Fruit fly (Drosophila melanogaster): ENCODE data around the gene eyg.
A peak's percentile ranks its signal among the peaks of the same experiment; 100 is the strongest.

The eyg gene

dm6 chr3L:12414189-12414964 is 53.4 kb downstream of the eyg start, which contains the start of gene SCaMC (continued):
- TF ChIP-seq ewg (GFP tag; optimal IDR thresholded peaks at IDR 0.05), result peak; percentile 31
- TF ChIP-seq Trl (optimal IDR thresholded peaks at IDR 0.05), result no peak
- no peak for TF ChIP-seq Trl (GFP tag; optimal IDR thresholded peaks at IDR 0.05)
- TF ChIP-seq CG9609 (GFP tag; optimal IDR thresholded peaks at IDR 0.05), result no peak
- 0 out of 2 replicates have a peak, but pooled peaks have one; percentile 24 for TF ChIP-seq chm (GFP tag; IDR thresholded peaks at IDR 0.05)
- no peak for TF ChIP-seq otp (GFP tag; IDR thresholded peaks at IDR 0.05)
- TF ChIP-seq CG9215 (GFP tag; IDR thresholded peaks at IDR 0.05), result no peak
- TF ChIP-seq CG6175 (GFP tag; IDR thresholded peaks at IDR 0.05), result no peak
- TF ChIP-seq scrt (GFP tag; optimal IDR thresholded peaks at IDR 0.05), result no peak
- no peak for TF ChIP-seq Dip3 (GFP tag; optimal IDR thresholded peaks at IDR 0.05)
- no peak for TF ChIP-seq CG17568 (GFP tag; optimal IDR thresholded peaks at IDR 0.05)
- no peak for TF ChIP-seq dati (GFP tag; IDR thresholded peaks at IDR 0.05)
- TF ChIP-seq vnd (GFP tag; IDR thresholded peaks at IDR 0.05; ENCODE audit: partially characterized antibody), result no peak
- TF ChIP-seq Ravus (GFP tag; IDR thresholded peaks at IDR 0.05), result no peak
- TF ChIP-seq pnt (GFP tag; optimal IDR thresholded peaks at IDR 0.05), result no peak
- TF ChIP-seq Sox102F (GFP tag; optimal IDR thresholded peaks at IDR 0.05), result no peak
- TF ChIP-seq zen (tag; optimal IDR thresholded peaks at IDR 0.05), result peak; percentile 53
- no peak for TF ChIP-seq CG18011 (GFP tag; optimal IDR thresholded peaks at IDR 0.05)
- no peak for TF ChIP-seq CG2889 (GFP tag; IDR thresholded peaks at IDR 0.05)
- TF ChIP-seq Bgb (GFP tag; IDR thresholded peaks at IDR 0.05; ENCODE audit: partially characterized antibody), result peak; percentile 43; the same call in 1 of the 2 replicates
- peak; percentile 25; the same call in 1 of the 2 replicates for TF ChIP-seq vvl (GFP tag; IDR thresholded peaks at IDR 0.05)
- TF ChIP-seq CG10462 (GFP tag; optimal IDR thresholded peaks at IDR 0.05), result no peak
- TF ChIP-seq CG17829 (tag; optimal IDR thresholded peaks at IDR 0.05), result peak; percentile 63
- no peak for TF ChIP-seq fd64A (GFP tag; optimal IDR thresholded peaks at IDR 0.05)
- TF ChIP-seq CG13775 (GFP tag; optimal IDR thresholded peaks at IDR 0.05), result no peak
- no peak for TF ChIP-seq gt (GFP tag; IDR thresholded peaks at IDR 0.05)
- TF ChIP-seq sisA (GFP tag; IDR thresholded peaks at IDR 0.05), result no peak
- TF ChIP-seq abd-A (tag; optimal IDR thresholded peaks at IDR 0.05), result no peak
- TF ChIP-seq Nf-YC (tag; optimal IDR thresholded peaks at IDR 0.05), result peak; percentile 33
- no peak for TF ChIP-seq Rx (GFP tag; IDR thresholded peaks at IDR 0.05)
- TF ChIP-seq CG3726 (GFP tag; IDR thresholded peaks at IDR 0.05), result no peak
- TF ChIP-seq CG33213 (GFP tag; optimal IDR thresholded peaks at IDR 0.05), result peak; percentile 71
- TF ChIP-seq wor (GFP tag; IDR thresholded peaks at IDR 0.05), result no peak
- TF ChIP-seq zfh2 (GFP tag; optimal IDR thresholded peaks at IDR 0.05), result no peak
- no peak for TF ChIP-seq dmrt99B (tag; optimal IDR thresholded peaks at IDR 0.05)
- TF ChIP-seq CG6654 (GFP tag; optimal IDR thresholded peaks at IDR 0.05), result no peak
- TF ChIP-seq CG13894 (tag; optimal IDR thresholded peaks at IDR 0.05), result no peak
- peak; percentile 94 for TF ChIP-seq CG4617 (GFP tag; optimal IDR thresholded peaks at IDR 0.05; ENCODE audit: borderline replicate concordance)
- no peak for TF ChIP-seq CG15479 (GFP tag; optimal IDR thresholded peaks at IDR 0.05)
- TF ChIP-seq CG31388 (GFP tag; optimal IDR thresholded peaks at IDR 0.05), result no peak
- no peak for TF ChIP-seq gcm2 (GFP tag; optimal IDR thresholded peaks at IDR 0.05)
- TF ChIP-seq CG5245 (GFP tag; optimal IDR thresholded peaks at IDR 0.05), result no peak
- TF ChIP-seq CG4820 (GFP tag; optimal IDR thresholded peaks at IDR 0.05), result no peak
- peak; percentile 29 for TF ChIP-seq Asciz (GFP tag; optimal IDR thresholded peaks at IDR 0.05)
- no peak for TF ChIP-seq gem (tag; optimal IDR thresholded peaks at IDR 0.05)
- no peak for TF ChIP-seq CG10959 (GFP tag; IDR thresholded peaks at IDR 0.05)
- no peak for TF ChIP-seq hbn (GFP tag; IDR thresholded peaks at IDR 0.05; ENCODE audit: partially characterized antibody)
- no peak for TF ChIP-seq stc (GFP tag; IDR thresholded peaks at IDR 0.05)
- TF ChIP-seq CG2129 (GFP tag; IDR thresholded peaks at IDR 0.05; ENCODE audit: partially characterized antibody), result no peak
- no peak for TF ChIP-seq caup (GFP tag; optimal IDR thresholded peaks at IDR 0.05; ENCODE audit: severe bottlenecking)
